Worm (Caenorhabditis elegans) whole organism, midembryonic: ENCODE results near the gene sgk-1.

Source experiments
- T22C8.4 ChIP-seq: fragments of 200-800 bp; sonication (Bioruptor generic); IDR thresholded peaks from 2 replicates; pipeline ENCODE4 v1.3.6; 2022; ENCODE audit warnings: missing genetic modification characterization, missing compliant biosample characterization
- cog-1 ChIP-seq: sonication (generic microtip); optimal IDR thresholded peaks from 2 replicates; lab custom pipeline; 2016; ENCODE audit warnings: missing genetic modification characterization, missing compliant biosample characterization
- flt-1 ChIP-seq: fragments of 200-800 bp; sonication (Bioruptor generic); IDR thresholded peaks from 2 replicates; pipeline ENCODE4 v1.3.6; 2022; ENCODE audit warnings: missing genetic modification characterization, missing compliant biosample characterization
- klf-2 ChIP-seq: fragments of 200-800 bp; sonication (Bioruptor generic); conservative IDR thresholded peaks from 2 replicates; pipeline ENCODE4 v1.3.6; 2022; ENCODE audit warnings: missing genetic modification reagents, missing genetic modification characterization, missing compliant biosample characterization
- med-1 ChIP-seq: sonication (generic microtip); optimal IDR thresholded peaks from 2 replicates; lab custom pipeline; 2017; ENCODE audit warnings: missing genetic modification characterization, mild to moderate bottlenecking, missing compliant biosample characterization, antibody characterized with exemption, missing genetic modification reagents; ENCODE audit not compliant: insufficient read depth
- tab-1 ChIP-seq: fragments of 200-800 bp; sonication (Bioruptor generic); IDR thresholded peaks from 2 replicates; pipeline ENCODE4 v1.3.6; 2022; ENCODE audit warnings: missing genetic modification characterization, missing compliant biosample characterization
- ztf-23 ChIP-seq: fragments of 200-800 bp; sonication (Bioruptor generic); IDR thresholded peaks from 2 replicates; pipeline ENCODE4 v1.3.6; 2022; ENCODE audit warnings: missing genetic modification reagents, missing genetic modification characterization, missing compliant biosample characterization
- ztf-29 ChIP-seq: fragments of 200-800 bp; sonication (Bioruptor generic); IDR thresholded peaks from 2 replicates; pipeline ENCODE4 v1.3.6; 2022; ENCODE audit warnings: missing genetic modification reagents, missing genetic modification characterization, missing compliant biosample characterization

ce11 chrX:16261993-16262392 is at the start of gene sgk-1:
- TF ChIP-seq flt-1 (no peak), cog-1 (tag; lab: Kevin White, UChicago) (no peak), ztf-23 (GFP tag; lab: Robert Waterston, UW) (no peak), tab-1 (GFP tag; lab: Robert Waterston, UW) (no peak), T22C8.4 (GFP tag; lab: Robert Waterston, UW) (no peak), klf-2 (GFP tag; lab: Robert Waterston, UW) (no peak), ztf-29 (no peak), med-1 (GFP tag; lab: Kevin White, UChicago) (no peak)
